Worm (Caenorhabditis elegans) whole organism, L2 larva: ENCODE data around the gene exc-9.

Experiments
- R02D3.7 ChIP-seq: fragments of 150-350 bp; optimal IDR thresholded peaks from 2 replicates; lab custom pipeline; 2014; ENCODE audit warnings: missing biosample characterization, missing genetic modification characterization
- aly-2 ChIP-seq: fragments of 150-350 bp; optimal IDR thresholded peaks from 2 replicates; lab custom pipeline; 2014; ENCODE audit warnings: missing biosample characterization, missing genetic modification characterization
- egl-27 ChIP-seq: sonication (generic microtip); optimal IDR thresholded peaks from 3 replicates; lab custom pipeline; 2017; ENCODE audit warnings: missing biosample characterization, missing genetic modification reagents, missing genetic modification characterization
- fos-1 ChIP-seq: fragments of 150-350 bp; optimal IDR thresholded peaks from 2 replicates; lab custom pipeline; 2014; ENCODE audit warnings: missing biosample characterization, missing genetic modification characterization
- nhr-11 ChIP-seq: fragments of 150-350 bp; optimal IDR thresholded peaks from 2 replicates; lab custom pipeline; 2014; ENCODE audit warnings: missing biosample characterization, missing genetic modification characterization
- unc-55 ChIP-seq: fragments of 150-350 bp; sonication (generic microtip); optimal IDR thresholded peaks from 3 replicates; lab custom pipeline; 2014; ENCODE audit warnings: missing biosample characterization, missing genetic modification reagents, missing genetic modification characterization
- zag-1 ChIP-seq: fragments of 150-350 bp; optimal IDR thresholded peaks from 2 replicates; lab custom pipeline; 2014; ENCODE audit warnings: missing biosample characterization, missing genetic modification characterization

DNA sequence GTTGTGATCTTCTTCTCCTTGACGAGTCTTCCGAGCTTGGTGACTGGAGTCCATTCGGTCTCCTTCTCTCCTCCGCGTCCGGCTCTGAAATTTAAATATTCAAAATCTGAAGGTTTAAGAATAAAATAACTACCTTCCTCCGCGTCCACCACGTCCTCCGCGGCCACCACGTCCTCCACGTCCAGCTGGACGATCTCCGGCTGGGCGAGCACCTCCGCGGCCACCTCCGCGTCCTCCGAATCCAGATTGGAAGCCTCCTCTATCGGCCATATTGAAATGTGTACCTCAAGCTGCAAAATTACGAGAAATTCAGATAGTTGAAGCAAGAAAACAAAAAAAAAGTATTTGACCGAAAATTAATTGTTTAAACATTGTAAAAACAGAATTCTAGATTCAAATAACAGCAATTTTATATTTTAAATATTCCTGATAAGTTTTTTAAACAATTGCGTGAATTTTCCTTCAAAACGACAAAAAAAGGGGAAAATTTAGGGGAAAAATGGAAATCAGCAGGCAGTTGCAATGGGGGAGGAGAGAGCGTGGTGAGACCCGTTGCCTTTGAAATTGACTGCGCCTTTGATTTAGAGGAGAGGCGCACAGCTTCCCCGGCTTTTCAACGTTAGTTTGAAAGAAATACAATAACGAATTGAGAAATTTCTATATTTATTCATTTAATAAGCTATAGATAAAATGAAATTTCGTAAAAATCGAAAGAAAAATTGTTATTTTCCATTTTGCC, 14.5 kb downstream of the exc-9 start, which contains the start of gene rps-2:
- TF ChIP-seq R02D3.7 (tag; lab: Kevin White, UChicago) (no peak), zag-1 (tag; lab: Kevin White, UChicago) (no peak), aly-2 (tag; lab: Kevin White, UChicago) (no peak), fos-1 (tag; lab: Kevin White, UChicago) (peak; percentile 1), egl-27 (tag; lab: Kevin White, UChicago) (no peak), nhr-11 (tag; lab: Kevin White, UChicago) (no peak), unc-55 (GFP tag; lab: Kevin White, UChicago) (no peak)
